Worm (Caenorhabditis elegans): Measurements from ENCODE around the gene Y44A6D.1.

DNA sequence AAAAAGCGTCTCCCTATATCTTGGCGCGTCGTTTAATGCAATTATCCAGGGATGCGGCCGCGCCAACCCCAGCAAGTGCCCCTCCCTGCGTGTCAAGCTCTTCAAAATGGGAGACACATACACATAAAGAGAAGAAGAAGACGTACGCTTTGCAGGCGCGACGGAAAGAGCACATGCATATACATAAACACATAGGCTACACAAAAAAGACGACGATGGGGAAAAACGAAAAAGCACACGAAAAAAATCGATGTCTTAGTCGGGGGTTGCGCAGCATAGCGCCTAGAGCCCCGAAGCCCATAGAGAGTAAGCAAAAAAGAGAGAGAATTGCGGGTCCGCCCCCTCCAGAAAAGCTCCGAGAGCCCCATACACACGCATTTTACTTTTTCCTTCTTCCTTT is 728 bp downstream of the Y44A6D.1 start, which contains the start of gene tpan-1:
- TF ChIP-seq madf-2 (tag; optimal IDR thresholded peaks at IDR 0.05) (no peak), ttx-3 (tag; optimal IDR thresholded peaks at IDR 0.05) (no peak), ceh-24 (tag; optimal IDR thresholded peaks at IDR 0.05) (no peak)
